Fruit fly (Drosophila melanogaster) whole organism, embryonic: ENCODE measurements around the gene CG5326.

ENCODE experiments used
- Atf-2 ChIP-seq: fragments of 200-800 bp; sonication (Bioruptor generic); optimal IDR thresholded peaks from 2 replicates; lab custom pipeline; 2016; ENCODE audit warnings: missing biosample characterization, missing genetic modification characterization
- BEAF-32 ChIP-seq: fragments of 200-800 bp; sonication (Bioruptor generic); optimal IDR thresholded peaks from 3 replicates; lab custom pipeline; 2017; ENCODE audit warnings: missing biosample characterization, missing genetic modification characterization, mild to moderate bottlenecking, moderate library complexity, missing genetic modification reagents
- CG11504 ChIP-seq: fragments of 200-800 bp; sonication (Bioruptor generic); optimal IDR thresholded peaks from 3 replicates; lab custom pipeline; 2019; ENCODE audit warnings: missing biosample characterization, mild to moderate bottlenecking, missing genetic modification characterization, moderate library complexity
- CG12219 ChIP-seq: fragments of 200-800 bp; sonication (Bioruptor generic); optimal IDR thresholded peaks from 3 replicates; lab custom pipeline; 2018; ENCODE audit warnings: missing biosample characterization, mild to moderate bottlenecking, missing genetic modification characterization
- CG1233 ChIP-seq: fragments of 200-800 bp; sonication (Bioruptor generic); optimal IDR thresholded peaks from 4 replicates; lab custom pipeline; 2018; ENCODE audit warnings: missing biosample characterization, mild to moderate bottlenecking, missing genetic modification characterization
- CG12744 ChIP-seq: fragments of 200-800 bp; sonication (Bioruptor generic); optimal IDR thresholded peaks from 2 replicates; lab custom pipeline; 2016; ENCODE audit warnings: missing biosample characterization, missing genetic modification characterization
- CG13287 ChIP-seq: fragments of 200-800 bp; sonication (Bioruptor generic); IDR thresholded peaks from 2 replicates; pipeline ENCODE4 v1.3.6; 2022; ENCODE audit warnings: missing biosample characterization, missing genetic modification characterization; ENCODE audit not compliant: partially characterized antibody
- CG14710 ChIP-seq: fragments of 200-800 bp; sonication (Bioruptor generic); optimal IDR thresholded peaks from 3 replicates; lab custom pipeline; 2019; ENCODE audit warnings: missing biosample characterization, mild to moderate bottlenecking, missing genetic modification characterization, moderate library complexity
- CG14965 ChIP-seq: fragments of 200-800 bp; sonication (Bioruptor generic); optimal IDR thresholded peaks from 2 replicates; lab custom pipeline; 2016; ENCODE audit warnings: missing biosample characterization, missing genetic modification characterization, borderline replicate concordance
- CG1647 ChIP-seq: fragments of 200-800 bp; sonication (Bioruptor generic); optimal IDR thresholded peaks from 3 replicates; lab custom pipeline; 2016; ENCODE audit warnings: missing biosample characterization, missing genetic modification characterization
- CG17829 ChIP-seq: fragments of 200-800 bp; optimal IDR thresholded peaks from 2 replicates; lab custom pipeline; 2019; ENCODE audit warnings: missing biosample characterization, mild to moderate bottlenecking, missing genetic modification characterization, moderate library complexity
- CG18262 ChIP-seq: fragments of 200-800 bp; optimal IDR thresholded peaks from 3 replicates; lab custom pipeline; 2019; ENCODE audit warnings: missing biosample characterization, mild to moderate bottlenecking, missing genetic modification characterization, moderate library complexity
- CG31224 ChIP-seq: fragments of 200-800 bp; sonication (Bioruptor generic); IDR thresholded peaks from 2 replicates; pipeline ENCODE4 v1.3.6; 2022; ENCODE audit warnings: missing biosample characterization, missing genetic modification characterization
- CG32532 ChIP-seq: fragments of 200-800 bp; sonication (Bioruptor generic); IDR thresholded peaks from 2 replicates; pipeline ENCODE4 v1.3.6; 2022; ENCODE audit warnings: missing biosample characterization, missing genetic modification characterization
- CG5245 ChIP-seq: fragments of 200-800 bp; sonication (Bioruptor generic); optimal IDR thresholded peaks from 3 replicates; lab custom pipeline; 2016; ENCODE audit warnings: missing biosample characterization, missing genetic modification characterization
- CG6765 ChIP-seq: fragments of 200-800 bp; sonication (Bioruptor generic); optimal IDR thresholded peaks from 3 replicates; lab custom pipeline; 2017; ENCODE audit warnings: missing biosample characterization, mild to moderate bottlenecking, missing genetic modification characterization
- CG8089 ChIP-seq: fragments of 200-800 bp; sonication (Bioruptor generic); optimal IDR thresholded peaks from 3 replicates; lab custom pipeline; 2016; ENCODE audit warnings: missing biosample characterization, missing genetic modification characterization
- CG8388 ChIP-seq: fragments of 200-800 bp; sonication (Bioruptor generic); optimal IDR thresholded peaks from 2 replicates; lab custom pipeline; 2019; ENCODE audit warnings: missing biosample characterization, mild to moderate bottlenecking, missing genetic modification characterization, moderate library complexity
- CHES-1-like ChIP-seq: fragments of 200-800 bp; sonication (Bioruptor generic); optimal IDR thresholded peaks from 2 replicates; lab custom pipeline; 2016; ENCODE audit warnings: missing biosample characterization, missing genetic modification characterization
- CkIIα-i1 ChIP-seq: fragments of 200-800 bp; sonication (Bioruptor generic); IDR thresholded peaks from 2 replicates; pipeline ENCODE4 v1.3.6; 2022; ENCODE audit warnings: missing biosample characterization, missing genetic modification characterization
- E2f2 ChIP-seq: fragments of 200-800 bp; sonication (Bioruptor generic); IDR thresholded peaks from 2 replicates; pipeline ENCODE4 v1.3.6; 2022; ENCODE audit warnings: missing biosample characterization, missing genetic modification characterization
- Eip74EF ChIP-seq, 2 experiments: fragments of 200-800 bp in 1 of 2; fragments of >200 bp in 1 of 2; sonication (Bioruptor generic) in 1 of 2; optimal IDR thresholded peaks; 2 replicates each; lab custom pipeline; 2017 to 2019; ENCODE audit warnings: missing biosample characterization in 2 of 2, missing genetic modification characterization in 2 of 2, mild to moderate bottlenecking in 1 of 2, moderate library complexity in 1 of 2
- Hmr ChIP-seq: fragments of 200-800 bp; sonication (Bioruptor generic); optimal IDR thresholded peaks from 3 replicates; lab custom pipeline; 2017; ENCODE audit warnings: mild to moderate bottlenecking, missing biosample characterization, missing genetic modification reagents, missing genetic modification characterization
- Jarid2 ChIP-seq: fragments of 200-800 bp; sonication (Bioruptor generic); optimal IDR thresholded peaks from 3 replicates; lab custom pipeline; 2017; ENCODE audit warnings: mild to moderate bottlenecking, missing biosample characterization, missing genetic modification reagents, missing genetic modification characterization
- Kr ChIP-seq: fragments of 200-800 bp; sonication (Bioruptor generic); optimal IDR thresholded peaks from 2 replicates; lab custom pipeline; 2017; ENCODE audit warnings: missing biosample characterization, mild to moderate bottlenecking, missing genetic modification characterization
- Lhr ChIP-seq: fragments of 200-800 bp; sonication (Bioruptor generic); optimal IDR thresholded peaks from 3 replicates; lab custom pipeline; 2017; ENCODE audit warnings: mild to moderate bottlenecking, missing biosample characterization, missing genetic modification reagents, missing genetic modification characterization
- Sox100B ChIP-seq: fragments of 200-800 bp; sonication (Bioruptor generic); optimal IDR thresholded peaks from 3 replicates; lab custom pipeline; 2018; ENCODE audit warnings: missing biosample characterization, mild to moderate bottlenecking, missing genetic modification characterization
- Xbp1 ChIP-seq: fragments of 200-800 bp; sonication (Bioruptor generic); optimal IDR thresholded peaks from 3 replicates; lab custom pipeline; 2016; ENCODE audit warnings: missing biosample characterization, mild to moderate bottlenecking, missing genetic modification characterization
- YL-1 ChIP-seq: fragments of 200-800 bp; sonication (Bioruptor generic); optimal IDR thresholded peaks from 3 replicates; lab custom pipeline; 2017; ENCODE audit warnings: missing biosample characterization, mild to moderate bottlenecking, missing genetic modification characterization
- ab ChIP-seq: fragments of 200-800 bp; sonication (Bioruptor generic); optimal IDR thresholded peaks from 2 replicates; lab custom pipeline; 2016; ENCODE audit warnings: missing biosample characterization, missing genetic modification characterization
- az2 ChIP-seq: fragments of 200-800 bp; sonication (Bioruptor generic); optimal IDR thresholded peaks from 3 replicates; lab custom pipeline; 2016; ENCODE audit warnings: missing biosample characterization, missing genetic modification characterization
- bab2 ChIP-seq: fragments of 200-800 bp; sonication (Bioruptor generic); optimal IDR thresholded peaks from 2 replicates; lab custom pipeline; 2016; ENCODE audit warnings: missing biosample characterization, missing genetic modification characterization
- bbx ChIP-seq: fragments of 200-800 bp; sonication (Bioruptor generic); IDR thresholded peaks from 2 replicates; pipeline ENCODE4 v1.3.6; 2022; ENCODE audit warnings: missing biosample characterization, missing genetic modification characterization; ENCODE audit not compliant: partially characterized antibody
- bigmax ChIP-seq: fragments of 200-800 bp; sonication (Bioruptor generic); optimal IDR thresholded peaks from 2 replicates; lab custom pipeline; 2018; ENCODE audit warnings: missing biosample characterization, mild to moderate bottlenecking, missing genetic modification characterization
- croc ChIP-seq: fragments of 200-800 bp; sonication (Bioruptor generic); conservative IDR thresholded peaks from 3 replicates; pipeline ENCODE4 v1.3.6; 2022; ENCODE audit warnings: missing biosample characterization, missing genetic modification characterization
- da ChIP-seq: fragments of 200-800 bp; sonication (Bioruptor generic); optimal IDR thresholded peaks from 2 replicates; lab custom pipeline; 2016; ENCODE audit warnings: missing biosample characterization, missing genetic modification characterization
- dimm ChIP-seq: fragments of 200-800 bp; sonication (Bioruptor generic); IDR thresholded peaks from 2 replicates; pipeline ENCODE4 v1.3.6; 2022; ENCODE audit warnings: missing biosample characterization, missing genetic modification characterization
- disco-r ChIP-seq: fragments of 200-800 bp; sonication (Bioruptor generic); optimal IDR thresholded peaks from 2 replicates; lab custom pipeline; 2016; ENCODE audit warnings: missing biosample characterization, missing genetic modification characterization
- fd64A ChIP-seq: fragments of 200-800 bp; sonication (Bioruptor generic); optimal IDR thresholded peaks from 3 replicates; lab custom pipeline; 2018; ENCODE audit warnings: missing biosample characterization, mild to moderate bottlenecking, missing genetic modification characterization
- her ChIP-seq: fragments of 200-800 bp; sonication (Bioruptor generic); optimal IDR thresholded peaks from 2 replicates; lab custom pipeline; 2016; ENCODE audit warnings: missing biosample characterization, missing genetic modification characterization
- jing ChIP-seq: fragments of 200-800 bp; sonication (Bioruptor generic); optimal IDR thresholded peaks from 2 replicates; lab custom pipeline; 2018; ENCODE audit warnings: missing biosample characterization, mild to moderate bottlenecking, missing genetic modification characterization
- lbe ChIP-seq: fragments of 200-800 bp; sonication (Bioruptor generic); optimal IDR thresholded peaks from 2 replicates; lab custom pipeline; 2016; ENCODE audit warnings: missing biosample characterization, mild to moderate bottlenecking, missing genetic modification characterization
- mam ChIP-seq: fragments of 200-800 bp; sonication (Bioruptor generic); optimal IDR thresholded peaks from 3 replicates; lab custom pipeline; 2016; ENCODE audit warnings: missing biosample characterization, missing genetic modification characterization
- oc ChIP-seq: fragments of 200-800 bp; sonication (Bioruptor generic); optimal IDR thresholded peaks from 2 replicates; lab custom pipeline; 2018; ENCODE audit warnings: missing biosample characterization, mild to moderate bottlenecking, missing genetic modification characterization, moderate library complexity
- otp ChIP-seq: fragments of 200-800 bp; sonication (Bioruptor generic); IDR thresholded peaks from 3 replicates; pipeline ENCODE4, ENCODE4 v1.3.6; 2022; ENCODE audit warnings: missing biosample characterization, missing genetic modification characterization
- pros ChIP-seq: fragments of 200-800 bp; sonication (Bioruptor generic); optimal IDR thresholded peaks from 3 replicates; lab custom pipeline; 2019; ENCODE audit warnings: missing biosample characterization, mild to moderate bottlenecking, missing genetic modification characterization, moderate library complexity
- run ChIP-seq: fragments of 200-800 bp; sonication (Bioruptor generic); optimal IDR thresholded peaks from 3 replicates; lab custom pipeline; 2018; ENCODE audit warnings: missing biosample characterization, mild to moderate bottlenecking, missing genetic modification characterization
- salm ChIP-seq: fragments of 200-800 bp; sonication (Bioruptor generic); optimal IDR thresholded peaks from 2 replicates; lab custom pipeline; 2018; ENCODE audit warnings: missing biosample characterization, mild to moderate bottlenecking, missing genetic modification characterization
- slbo ChIP-seq: fragments of 200-800 bp; sonication (Bioruptor generic); IDR thresholded peaks from 2 replicates; pipeline ENCODE4 v1.3.6; 2022; ENCODE audit warnings: missing biosample characterization, missing genetic modification characterization
- tap ChIP-seq: fragments of 200-800 bp; optimal IDR thresholded peaks from 3 replicates; lab custom pipeline; 2019; ENCODE audit warnings: missing biosample characterization, mild to moderate bottlenecking, missing genetic modification characterization, moderate library complexity
- usp ChIP-seq: fragments of >200 bp; optimal IDR thresholded peaks from 2 replicates; lab custom pipeline; 2017; ENCODE audit warnings: missing biosample characterization, missing genetic modification characterization
- zf30C ChIP-seq: fragments of 200-800 bp; sonication (Bioruptor generic); optimal IDR thresholded peaks from 3 replicates; lab custom pipeline; 2018; ENCODE audit warnings: missing biosample characterization, mild to moderate bottlenecking, missing genetic modification characterization

The CG5326 gene

DNA sequence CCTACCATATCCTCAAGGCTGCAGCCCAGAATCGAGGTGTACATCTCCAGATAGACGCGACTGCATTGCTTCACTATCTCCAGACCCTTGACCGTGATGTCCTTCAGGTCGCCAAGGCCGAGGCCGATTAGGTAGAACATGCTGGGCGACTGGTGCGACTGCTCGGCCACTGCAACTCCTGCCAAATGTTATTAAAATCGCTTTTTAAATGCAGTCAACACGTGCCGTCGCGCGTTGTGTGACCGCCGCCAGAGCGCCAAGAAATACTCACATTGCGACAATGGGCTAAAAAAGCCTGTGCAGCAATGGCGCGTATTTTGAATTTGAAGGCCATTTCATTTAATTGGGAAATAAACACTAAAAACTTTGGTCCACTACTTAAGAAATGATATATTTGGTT lies 43.3 kb upstream of the CG5326 start, which contains the start of gene Dph5 (continued):
- no peak for TF ChIP-seq CG14965 (GFP tag; lab: Kevin White, UChicago)
- peak; percentile 0 for TF ChIP-seq CG14710
- TF ChIP-seq Lhr, result no peak
- no peak for TF ChIP-seq da (GFP tag; lab: Kevin White, UChicago)
- peak; percentile 28; the same call in 1 of the 2 replicates for TF ChIP-seq CG13287
- TF ChIP-seq croc (GFP tag; lab: Robert Waterston, UW), result no peak
- no peak for TF ChIP-seq CG11504 (tag; lab: Kevin White, UChicago)
- no peak for TF ChIP-seq CG8388 (GFP tag; lab: Kevin White, UChicago)
- TF ChIP-seq jing, result no peak
- TF ChIP-seq ab (GFP tag; lab: Kevin White, UChicago), result no peak
- TF ChIP-seq CG12219 (GFP tag; lab: Kevin White, UChicago), result no peak
- no peak for TF ChIP-seq CG8089 (GFP tag; lab: Kevin White, UChicago)
- no peak for TF ChIP-seq usp (GFP tag; lab: Kevin White, UChicago)
- no peak for TF ChIP-seq otp (GFP tag; lab: Robert Waterston, UW)
- TF ChIP-seq disco-r, result no peak
- TF ChIP-seq pros (GFP tag; lab: Kevin White, UChicago), result no peak
- no peak for TF ChIP-seq bab2
- no peak for TF ChIP-seq CkIIα-i1
- TF ChIP-seq salm, result no peak
- no peak for TF ChIP-seq Kr
- no peak for TF ChIP-seq tap
- no peak for TF ChIP-seq Sox100B (GFP tag; lab: Kevin White, UChicago)
- no peak for TF ChIP-seq CG17829 (tag; lab: Kevin White, UChicago)
- TF ChIP-seq bigmax, result no peak
- no peak for TF ChIP-seq Atf-2 (GFP tag; lab: Kevin White, UChicago)
- TF ChIP-seq run (tag; lab: Kevin White, UChicago), result no peak
- TF ChIP-seq dimm (GFP tag; lab: Robert Waterston, UW), result no peak
- TF ChIP-seq CHES-1-like, result no peak
- TF ChIP-seq CG18262 (tag; lab: Kevin White, UChicago), result no peak
- TF ChIP-seq BEAF-32 (GFP tag; lab: Kevin White, UChicago), result peak; percentile 12
- no peak for TF ChIP-seq mam (GFP tag; lab: Kevin White, UChicago)
- TF ChIP-seq CG32532, result no peak
- TF ChIP-seq Hmr (GFP tag; lab: Kevin White, UChicago), result no peak
- TF ChIP-seq E2f2, result peak; percentile 92
- TF ChIP-seq CG1647 (GFP tag; lab: Kevin White, UChicago), result no peak
- no peak for TF ChIP-seq Xbp1
- TF ChIP-seq zf30C (GFP tag; lab: Kevin White, UChicago), result no peak
- TF ChIP-seq oc (tag; lab: Kevin White, UChicago), result no peak
- no peak for TF ChIP-seq CG1233
- no peak for TF ChIP-seq CG12744 (GFP tag; lab: Kevin White, UChicago)
- peak; percentile 29; the same call in 1 of the 2 replicates for TF ChIP-seq bbx
- no peak for TF ChIP-seq lbe (GFP tag; lab: Kevin White, UChicago)
- TF ChIP-seq CG31224 (GFP tag; lab: Robert Waterston, UW), result no peak
- no peak for TF ChIP-seq fd64A (GFP tag; lab: Kevin White, UChicago)
- no peak for TF ChIP-seq az2 (GFP tag; lab: Kevin White, UChicago)
- no peak for TF ChIP-seq her (GFP tag; lab: Kevin White, UChicago)
- TF ChIP-seq Eip74EF (GFP tag; optimal IDR thresholded peaks at IDR 0.05; lab: Kevin White, UChicago), result no peak
- TF ChIP-seq slbo, result no peak
- TF ChIP-seq CG6765 (GFP tag; lab: Kevin White, UChicago), result no peak
- TF ChIP-seq YL-1, result no peak
- no peak for TF ChIP-seq CG5245 (GFP tag; lab: Kevin White, UChicago)
- TF ChIP-seq Jarid2 (GFP tag; lab: Kevin White, UChicago), result no peak
